Fruit fly (Drosophila melanogaster) whole organism, wandering third instar larva: Measurements from ENCODE around the gene REPTOR.

Experiments used
- dl ChIP-seq, 2 experiments: fragments of 175-275, 200-275 bp in 1 of 2; fragments of 200-275 bp in 1 of 2; sonication (Bioruptor generic); optimal IDR thresholded peaks; lab custom pipeline; 2018; ENCODE audit warnings: mild to moderate bottlenecking in 2 of 2, missing biosample characterization in 2 of 2, missing genetic modification characterization in 2 of 2, moderate library complexity in 2 of 2; ENCODE audit not compliant: partially characterized antibody in 2 of 2, insufficient read depth in 1 of 2
- dsf ChIP-seq: sonication (Bioruptor generic); optimal IDR thresholded peaks from 2 replicates; lab custom pipeline; 2016; ENCODE audit warnings: missing biosample characterization, missing genetic modification characterization, borderline replicate concordance
- jim ChIP-seq: fragments of 175-275, 200-325 bp; sonication (Bioruptor generic); optimal IDR thresholded peaks from 2 replicates; lab custom pipeline; 2016; ENCODE audit warnings: missing biosample characterization, mild to moderate bottlenecking, missing genetic modification characterization

dm6 chr3R:24549834-24550233, 32.8 kb downstream of the REPTOR start:
- TF ChIP-seq dsf (GFP tag; lab: Kevin White, UChicago) (no peak), dl (GFP tag; optimal IDR thresholded peaks at IDR 0.05; lab: Kevin White, UChicago; ENCODE audit: insufficient read depth in 1 of 2, partially characterized antibody in 2 of 2) (no peak), jim (GFP tag; lab: Kevin White, UChicago) (peak; percentile 13)
